Fruit fly (Drosophila melanogaster): ENCODE data around the gene CG7656.

Gene CG7656

DNA sequence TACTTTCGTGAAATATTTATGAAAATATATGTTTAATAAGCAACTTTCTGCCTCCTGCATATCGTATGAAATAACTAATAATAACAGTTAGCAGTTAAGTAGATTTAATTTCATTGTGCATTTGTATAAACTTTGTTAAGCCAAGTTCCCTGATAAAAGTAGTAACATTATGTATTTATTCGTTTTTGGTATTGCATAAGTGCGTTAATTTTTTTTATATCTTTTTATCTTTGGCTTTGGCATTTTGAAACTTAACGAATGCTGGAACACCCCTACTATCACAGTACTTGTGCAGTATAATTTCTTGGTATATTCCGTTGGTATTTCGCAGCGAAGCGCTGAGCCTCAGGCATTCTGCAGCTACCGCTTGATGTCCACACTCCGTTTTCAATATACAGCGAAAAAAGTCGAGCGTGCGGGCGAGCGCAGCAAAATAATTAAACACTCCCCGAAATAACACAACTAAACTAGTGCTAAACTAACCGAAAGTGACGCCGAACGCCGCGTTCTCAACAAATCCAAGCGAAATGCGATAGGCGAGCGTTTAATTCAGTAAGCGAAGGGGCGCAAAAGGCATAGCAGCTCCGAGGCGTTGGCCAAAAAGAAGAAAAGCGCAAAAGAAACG is 651 bp upstream of the CG7656 start, which contains the start of gene RhoGAP71E:
Gene RhoGAP71E (plus strand): TSS at position 347 of the 625 bp plus-strand sequence.
- TF ChIP-seq CG17801 (GFP tag; optimal IDR thresholded peaks at IDR 0.05; ENCODE audit: partially characterized antibody) = peak; percentile 69

DNA sequence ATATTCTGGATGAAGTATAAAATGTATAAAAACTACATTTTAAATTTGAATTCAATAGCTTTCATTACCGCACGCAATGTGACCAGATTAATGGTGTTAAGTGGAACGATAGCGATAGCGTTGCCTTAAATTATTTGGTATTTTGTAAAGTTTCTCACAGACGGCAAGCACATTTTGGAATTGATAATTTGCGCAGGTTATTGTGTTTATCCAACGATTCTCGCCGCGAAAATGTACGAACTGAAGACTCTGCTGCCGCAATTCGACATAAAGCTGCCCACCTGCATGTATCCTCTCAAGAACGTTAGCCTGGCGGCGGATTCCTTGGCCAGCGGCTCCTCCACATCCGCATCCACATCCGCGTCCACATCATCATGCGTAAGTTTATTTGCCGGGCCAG is 4.5 kb downstream of the CG7656 start, which contains the start of gene AIMP2:
Gene AIMP2 (plus strand): TSS at position 135 of the 400 bp plus-strand sequence.
- no peak for TF ChIP-seq CG17801 (GFP tag; optimal IDR thresholded peaks at IDR 0.05; ENCODE audit: partially characterized antibody)

DNA sequence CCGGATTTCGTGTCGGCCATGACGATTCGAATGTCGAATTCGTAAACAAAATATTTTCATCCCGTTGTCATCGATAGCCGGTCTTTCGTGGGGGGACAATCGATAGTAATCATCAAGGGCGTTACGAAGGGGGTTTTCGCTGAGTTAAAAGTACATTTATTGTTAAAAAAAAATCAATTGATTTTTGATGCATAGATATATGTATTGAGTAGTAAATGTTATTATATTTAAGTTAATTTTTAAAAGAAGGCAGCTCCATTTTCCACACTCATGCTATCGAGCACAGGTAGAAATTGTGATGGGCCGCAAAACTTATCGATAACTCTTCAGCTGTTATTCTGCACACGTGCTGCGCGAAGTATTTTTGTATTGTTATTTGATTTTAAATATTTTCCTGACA is 7.5 kb downstream of the CG7656 start, which contains the start of the genes mrn and CG12301:
Gene mrn (minus strand): TSS at position 51 of the 400 bp plus-strand sequence.
Gene CG12301 (plus strand): TSS at position 314 of the 400 bp plus-strand sequence.
- TF ChIP-seq CG17801 (GFP tag; optimal IDR thresholded peaks at IDR 0.05; ENCODE audit: partially characterized antibody) = peak; percentile 44

DNA sequence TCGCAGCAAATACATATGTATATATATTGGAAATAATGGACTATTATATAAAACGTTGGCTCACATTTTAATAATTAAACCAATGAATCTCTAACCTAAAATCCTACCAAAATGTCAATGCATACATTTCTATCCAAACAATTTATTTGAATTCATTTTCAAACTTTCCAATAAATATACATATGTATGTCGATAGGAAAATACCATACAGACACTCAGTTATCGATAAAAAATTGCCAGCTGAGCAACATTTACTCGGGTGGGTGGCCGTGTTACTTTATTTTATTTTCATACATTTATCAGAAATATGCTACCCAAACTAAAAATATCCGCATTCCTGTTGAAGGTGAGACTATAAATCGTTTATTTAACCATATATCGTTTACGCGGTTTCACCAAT is 11.6 kb downstream of the CG7656 start, which contains the start of gene Ufsp2:
Gene Ufsp2 (plus strand): TSS at position 214 of the 400 bp plus-strand sequence.
- TF ChIP-seq CG17801 (GFP tag; optimal IDR thresholded peaks at IDR 0.05; ENCODE audit: partially characterized antibody) = no peak

DNA sequence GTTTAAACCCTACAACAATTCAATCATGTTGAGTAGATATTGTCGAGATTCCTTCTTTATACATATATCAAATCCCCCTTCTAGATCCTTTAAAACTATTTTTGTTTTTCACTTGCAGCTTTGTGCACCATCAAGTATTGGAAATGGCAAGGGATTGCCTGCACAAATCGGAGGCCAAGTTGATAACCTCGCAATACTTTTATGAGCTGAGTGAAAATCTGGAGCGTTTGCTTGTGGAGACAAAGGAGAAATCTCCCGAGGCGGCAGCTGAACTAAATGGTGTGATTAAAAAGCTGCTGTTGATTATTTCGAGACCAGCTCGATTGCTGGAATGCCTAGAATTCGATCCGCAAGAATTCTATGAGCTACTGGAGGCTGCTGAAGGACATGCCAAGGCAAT is 17.4 kb downstream of the CG7656 start:
- TF ChIP-seq CG17801 (GFP tag; optimal IDR thresholded peaks at IDR 0.05; ENCODE audit: partially characterized antibody) = no peak

DNA sequence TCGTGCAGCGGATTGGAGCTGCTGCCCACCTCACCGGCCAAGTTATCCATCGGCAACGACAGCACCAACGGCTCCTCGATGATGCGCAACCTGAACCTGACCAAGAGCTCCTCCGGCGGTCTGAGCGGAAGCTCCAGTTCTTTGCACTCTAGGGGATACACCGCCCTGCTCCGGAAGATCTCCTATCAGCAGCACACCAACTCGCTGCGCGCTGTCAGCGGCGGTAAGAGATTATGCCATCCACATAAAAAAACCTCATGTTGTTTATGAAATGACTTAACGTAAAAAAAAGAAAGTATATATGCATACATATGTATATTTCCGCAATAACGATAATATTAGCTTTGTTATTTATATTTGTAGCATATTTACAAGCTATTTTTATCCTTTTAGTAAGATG is 19.2 kb downstream of the CG7656 start:
- TF ChIP-seq CG17801 (GFP tag; optimal IDR thresholded peaks at IDR 0.05; ENCODE audit: partially characterized antibody) = no peak

DNA sequence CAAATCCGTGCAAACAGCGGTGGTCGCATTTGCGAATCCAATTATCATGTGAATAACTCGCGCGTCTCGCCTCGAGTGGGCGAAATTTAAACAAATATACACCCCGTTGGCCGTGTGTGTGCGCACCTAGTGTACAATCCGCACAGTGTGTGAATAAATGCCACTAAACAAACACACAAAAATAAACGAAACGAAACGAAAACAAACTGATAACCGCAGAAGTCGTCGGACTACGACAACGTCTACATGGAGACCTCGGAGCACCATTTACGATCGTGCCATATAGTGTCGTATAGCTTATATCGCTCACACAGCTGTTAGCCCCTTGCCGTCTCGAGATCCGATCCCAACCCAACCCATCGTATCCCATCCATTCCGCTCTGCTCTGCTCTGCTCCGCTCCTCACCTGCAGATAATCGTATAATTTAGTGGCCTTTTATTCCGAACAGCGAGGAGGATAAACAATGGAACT is 21.5 kb downstream of the CG7656 start:
- peak; percentile 54 for TF ChIP-seq CG17801 (GFP tag; optimal IDR thresholded peaks at IDR 0.05; ENCODE audit: partially characterized antibody)

DNA sequence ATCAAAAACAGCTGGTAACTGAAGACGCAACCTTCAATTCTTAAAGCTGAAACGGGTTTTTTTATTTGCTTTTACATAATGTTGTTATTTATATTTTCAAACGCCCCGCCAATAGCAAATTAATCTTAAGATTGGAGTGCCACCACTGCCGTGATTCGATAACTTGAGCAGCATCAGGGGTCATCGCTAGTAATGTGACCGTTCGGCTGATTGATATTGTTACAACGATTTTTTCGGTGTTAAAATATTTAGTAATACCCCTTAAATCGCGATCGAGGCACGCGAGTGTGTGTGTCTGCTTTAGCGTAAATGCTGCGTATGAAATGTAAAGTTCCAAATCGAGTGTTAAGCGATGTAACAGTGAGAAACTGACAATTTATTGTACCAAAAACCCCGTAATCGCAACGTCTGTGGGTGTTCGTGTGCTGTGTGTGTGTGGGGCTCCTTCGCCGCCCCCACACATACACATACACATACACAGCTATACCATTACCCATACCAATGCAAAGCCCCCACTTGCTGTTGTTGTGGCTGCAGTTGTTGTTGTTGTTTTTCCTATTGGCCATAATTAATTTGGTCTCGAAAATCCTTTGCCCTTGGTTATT is 22.0 kb downstream of the CG7656 start, which contains the start of gene dop:
Gene dop (plus strand): TSS at position 185 of the 605 bp plus-strand sequence.
- no peak for TF ChIP-seq CG17801 (GFP tag; optimal IDR thresholded peaks at IDR 0.05; ENCODE audit: partially characterized antibody)

DNA sequence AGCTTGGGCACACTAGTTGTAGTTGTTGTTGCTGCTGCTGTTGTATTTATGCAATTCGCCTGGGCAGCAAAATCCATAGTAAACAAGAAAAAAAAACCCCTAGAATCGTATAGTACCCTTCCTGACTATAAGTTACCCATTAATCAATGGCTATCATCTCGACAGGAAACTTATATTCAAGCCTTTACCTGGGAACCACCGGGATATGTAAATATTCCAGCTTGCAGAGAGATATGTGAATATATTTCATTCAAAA is 24.2 kb downstream of the CG7656 start:
- TF ChIP-seq CG17801 (GFP tag; optimal IDR thresholded peaks at IDR 0.05; ENCODE audit: partially characterized antibody) = no peak

DNA sequence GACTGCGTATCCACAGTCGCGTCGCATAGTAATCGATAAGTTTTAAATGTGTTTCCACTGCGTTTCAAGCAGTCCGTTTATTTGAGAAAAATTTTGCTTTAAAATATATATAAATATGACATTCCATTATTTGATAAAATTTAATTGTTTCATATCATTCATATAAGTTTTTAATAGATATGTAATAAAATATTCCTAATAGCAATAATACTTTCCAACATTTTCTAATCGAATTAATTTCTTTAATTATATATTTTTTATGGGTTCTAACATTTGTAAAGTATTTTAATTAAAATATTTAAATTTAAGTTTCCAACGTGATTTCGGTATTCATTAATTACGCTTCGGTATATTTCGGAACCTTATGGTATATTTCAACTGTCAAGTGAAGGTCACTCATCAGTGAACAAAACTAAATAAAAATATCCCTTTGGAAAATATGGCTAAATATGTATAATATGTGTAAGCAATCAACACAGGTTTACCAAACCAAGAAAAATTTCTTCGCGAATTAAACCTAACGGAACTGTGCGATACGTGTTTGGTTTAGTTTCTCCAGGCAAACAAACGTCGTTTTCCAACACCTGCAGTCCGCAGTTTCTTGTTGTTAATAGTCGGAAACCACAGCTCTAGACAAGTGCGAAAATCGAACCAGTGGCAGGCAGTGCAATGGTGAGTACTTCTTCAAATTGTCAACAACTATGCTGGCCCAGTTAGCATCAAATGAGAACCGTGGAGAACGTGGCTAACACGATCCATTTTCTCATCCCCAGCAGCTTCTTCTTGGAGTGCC is 24.7 kb downstream of the CG7656 start, which contains the start of the genes CG7739 and SCCRO:
Gene CG7739 (minus strand): TSS at position 8 of the 793 bp plus-strand sequence.
Gene SCCRO (plus strand): TSS at position 370 of the 793 bp plus-strand sequence.
- peak; percentile 39 for TF ChIP-seq CG17801 (GFP tag; optimal IDR thresholded peaks at IDR 0.05; ENCODE audit: partially characterized antibody)

DNA sequence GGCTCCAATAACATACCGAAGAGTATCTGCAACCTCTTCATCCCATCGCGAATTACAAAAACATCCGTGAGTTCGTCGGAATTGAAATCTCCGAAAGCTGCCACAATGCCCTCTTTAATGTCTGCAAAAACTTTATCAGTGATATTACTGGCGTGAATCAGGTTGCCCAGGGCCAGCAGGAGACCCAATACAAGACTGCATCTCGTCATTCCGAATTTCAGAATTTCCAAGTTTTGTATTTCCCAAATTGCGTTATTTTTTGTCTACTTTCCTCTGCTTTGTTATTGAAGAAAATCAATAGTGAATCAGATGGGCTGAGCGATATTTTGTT is 25.3 kb downstream of the CG7656 start:
- TF ChIP-seq CG17801 (GFP tag; optimal IDR thresholded peaks at IDR 0.05; ENCODE audit: partially characterized antibody) = no peak

DNA sequence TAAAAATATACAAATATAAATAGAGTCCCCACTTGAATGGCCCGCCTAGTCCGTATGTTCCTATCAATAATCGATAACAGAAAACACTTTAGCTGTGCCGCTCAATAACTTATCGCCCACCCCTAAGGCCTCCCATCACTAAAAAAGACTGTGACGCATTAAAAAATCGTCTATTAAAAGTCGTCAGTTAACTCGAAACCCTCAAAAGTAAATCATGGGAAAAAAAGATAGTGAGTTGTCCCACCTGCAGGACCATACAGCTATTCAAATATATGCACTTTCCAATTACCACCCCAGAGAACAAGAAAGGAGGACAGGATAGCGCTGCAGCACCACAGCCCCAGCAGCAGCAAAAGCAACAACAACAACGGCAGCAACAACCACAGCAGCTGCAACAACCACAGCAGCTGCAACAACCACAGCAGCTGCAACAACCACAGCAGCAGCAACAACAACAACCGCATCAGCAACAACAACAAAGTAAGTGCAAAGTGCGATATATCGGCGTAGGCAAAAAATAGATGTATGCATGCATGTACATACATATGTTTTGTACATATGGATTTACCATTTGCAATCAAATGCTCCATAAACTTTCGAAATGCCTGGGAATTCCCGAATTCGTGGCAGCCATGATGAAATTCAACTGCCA is 33.9 kb downstream of the CG7656 start, which contains the start of gene AGO2:
Gene AGO2 (plus strand): TSS at position 121 of the 652 bp plus-strand sequence.
- peak; percentile 67 for TF ChIP-seq CG17801 (GFP tag; optimal IDR thresholded peaks at IDR 0.05; ENCODE audit: partially characterized antibody)

DNA sequence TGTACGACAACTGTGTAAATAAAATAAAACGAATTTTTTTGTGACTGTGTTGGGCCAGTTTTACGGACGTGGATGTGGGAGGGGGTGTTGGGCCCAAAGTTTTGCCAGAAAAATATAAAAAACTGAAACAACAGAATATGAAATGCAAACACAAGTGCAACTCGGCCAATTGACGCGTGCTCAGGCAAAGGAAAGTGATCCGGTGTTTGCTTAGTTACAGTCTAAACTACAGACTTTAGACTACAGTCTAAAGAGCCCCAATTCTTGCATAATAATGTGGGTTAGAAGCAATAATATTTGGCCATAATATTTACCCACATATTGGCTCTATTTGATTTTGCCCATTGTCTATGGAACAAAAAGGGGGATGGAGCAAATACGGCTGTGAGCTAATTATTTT is 39.1 kb downstream of the CG7656 start:
- TF ChIP-seq CG17801 (GFP tag; optimal IDR thresholded peaks at IDR 0.05; ENCODE audit: partially characterized antibody) = no peak

DNA sequence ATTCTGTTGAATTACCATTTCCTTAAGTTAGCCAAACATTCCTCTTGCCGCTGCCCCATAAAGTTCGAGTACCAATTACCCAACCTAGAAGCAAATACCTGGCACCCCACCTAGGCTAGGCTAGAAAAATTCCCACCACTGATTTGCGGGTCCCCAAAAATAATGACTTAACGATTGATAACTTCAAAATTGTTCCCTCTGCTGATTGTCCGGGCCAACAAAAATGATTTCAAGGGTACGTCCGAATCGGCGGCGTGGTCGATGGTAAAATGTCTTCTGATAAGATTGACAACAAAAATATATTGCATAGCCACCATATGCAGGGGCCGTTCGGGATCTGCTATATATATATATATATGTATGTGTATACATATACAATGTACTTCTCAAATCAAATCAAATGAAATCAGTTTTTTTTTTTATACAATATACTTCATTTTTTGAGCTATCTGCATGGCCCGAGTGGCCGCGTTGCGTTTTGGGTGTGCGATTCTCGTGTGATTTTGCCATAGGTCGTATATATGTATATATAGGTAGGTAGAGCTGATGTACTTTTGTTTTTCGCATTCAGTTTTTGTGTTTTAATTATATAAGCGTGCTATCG is 40.7 kb downstream of the CG7656 start:
- no peak for TF ChIP-seq CG17801 (GFP tag; optimal IDR thresholded peaks at IDR 0.05; ENCODE audit: partially characterized antibody)
